Fruit fly (Drosophila melanogaster): ENCODE results near the gene CG3734.

CG3734 gene

DNA sequence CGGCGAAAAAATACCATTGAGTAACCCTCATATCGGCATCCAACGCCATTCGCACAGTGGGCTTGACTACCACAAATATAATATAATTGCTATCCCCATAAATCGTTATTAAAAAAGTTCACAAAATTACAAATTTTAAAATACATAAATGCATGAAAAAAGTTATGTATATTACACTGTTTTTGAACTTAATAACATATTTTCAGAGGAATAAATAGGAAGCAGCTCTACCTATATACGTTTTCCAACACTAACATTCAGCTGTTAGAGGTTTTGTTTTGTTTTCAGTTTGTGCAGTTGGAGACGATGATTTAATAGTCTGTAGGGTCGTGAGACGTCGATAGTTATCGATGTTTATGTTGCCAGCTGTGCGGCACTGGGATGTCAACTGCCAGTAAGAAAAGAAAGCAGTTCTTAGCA lies 15.4 kb downstream of the CG3734 start, which contains the start of the genes Ino80 and Aptx (continued):
- peak; percentile 88 for TF ChIP-seq CG11695 (GFP tag; IDR thresholded peaks at IDR 0.05)
- TF ChIP-seq hth (optimal IDR thresholded peaks at IDR 0.05), result no peak
- TF ChIP-seq Xrp1 (GFP tag; IDR thresholded peaks at IDR 0.05), result peak; percentile 97
- peak; percentile 79 for TF ChIP-seq CG12299 (tag; optimal IDR thresholded peaks at IDR 0.05)
- TF ChIP-seq btn (GFP tag; optimal IDR thresholded peaks at IDR 0.05), result peak; percentile 62
- peak; percentile 73 for TF ChIP-seq CG34376 (GFP tag; optimal IDR thresholded peaks at IDR 0.05)
- TF ChIP-seq Atf-2 (GFP tag; optimal IDR thresholded peaks at IDR 0.05), result peak; percentile 89
- TF ChIP-seq Oli (tag; optimal IDR thresholded peaks at IDR 0.05), result peak; percentile 92
- TF ChIP-seq Nf-YC (tag; optimal IDR thresholded peaks at IDR 0.05), result no peak
- TF ChIP-seq esg (GFP tag; conservative IDR thresholded peaks at IDR 0.05), result peak; percentile 96
- TF ChIP-seq CG13123 (GFP tag; optimal IDR thresholded peaks at IDR 0.05), result peak; percentile 90
- peak; percentile 84; the same call in 2 of the 3 replicates for TF ChIP-seq gce (GFP tag; IDR thresholded peaks at IDR 0.05)
- peak; percentile 95 for TF ChIP-seq bab2 (GFP tag; optimal IDR thresholded peaks at IDR 0.05)
- TF ChIP-seq CG10959 (GFP tag; IDR thresholded peaks at IDR 0.05), result peak; percentile 83
- peak; percentile 85 for TF ChIP-seq chm (GFP tag; IDR thresholded peaks at IDR 0.05)
- peak in 1 of 2 experiments; percentile 51 for TF ChIP-seq eve (GFP tag; optimal IDR thresholded peaks at IDR 0.05)
- TF ChIP-seq dan (GFP tag; IDR thresholded peaks at IDR 0.05), result peak; percentile 71; the same call in 1 of the 2 replicates
- TF ChIP-seq CG6654 (GFP tag; optimal IDR thresholded peaks at IDR 0.05), result peak; percentile 73
- TF ChIP-seq CG7372 (GFP tag; IDR thresholded peaks at IDR 0.05), result peak; percentile 96
- TF ChIP-seq Scr (GFP tag; IDR thresholded peaks at IDR 0.05; ENCODE audit: partially characterized antibody), result peak; percentile 96
- TF ChIP-seq psq (GFP tag; optimal IDR thresholded peaks at IDR 0.05), result peak; percentile 82
- peak; percentile 80 for TF ChIP-seq CG1792 (GFP tag; optimal IDR thresholded peaks at IDR 0.05)
- TF ChIP-seq p53 (GFP tag; optimal IDR thresholded peaks at IDR 0.05), result peak; percentile 77
- peak; percentile 81 for TF ChIP-seq eyg (GFP tag; optimal IDR thresholded peaks at IDR 0.05)
- peak; percentile 94 for TF ChIP-seq Dip3 (GFP tag; optimal IDR thresholded peaks at IDR 0.05)
- peak; percentile 89 for TF ChIP-seq Bdp1 (GFP tag; optimal IDR thresholded peaks at IDR 0.05)
- peak; percentile 85 for TF ChIP-seq Hmx (GFP tag; optimal IDR thresholded peaks at IDR 0.05)
- peak; percentile 98 for TF ChIP-seq CG2120 (GFP tag; optimal IDR thresholded peaks at IDR 0.05)
- TF ChIP-seq caup (GFP tag; optimal IDR thresholded peaks at IDR 0.05; ENCODE audit: severe bottlenecking), result peak; percentile 89
- TF ChIP-seq CG18011 (GFP tag; optimal IDR thresholded peaks at IDR 0.05), result peak; percentile 72
- peak; percentile 92 for TF ChIP-seq CG7556 (GFP tag; optimal IDR thresholded peaks at IDR 0.05)
- TF ChIP-seq nau (GFP tag; optimal IDR thresholded peaks at IDR 0.05), result peak; percentile 38
- peak; percentile 72 for TF ChIP-seq CG8281 (tag; optimal IDR thresholded peaks at IDR 0.05)
- peak; percentile 89 for TF ChIP-seq croc (GFP tag; conservative IDR thresholded peaks at IDR 0.05)
- peak; percentile 68 for TF ChIP-seq CG2129 (GFP tag; IDR thresholded peaks at IDR 0.05; ENCODE audit: partially characterized antibody)
- TF ChIP-seq chn (GFP tag; optimal IDR thresholded peaks at IDR 0.05), result peak; percentile 95
- TF ChIP-seq TFAM (GFP tag; optimal IDR thresholded peaks at IDR 0.05), result peak; percentile 38
- TF ChIP-seq jigr1 (GFP tag; IDR thresholded peaks at IDR 0.05), result peak; percentile 84; the same call in 2 of the 3 replicates
- TF ChIP-seq Spps (tag; optimal IDR thresholded peaks at IDR 0.05), result peak; percentile 84
- TF ChIP-seq tio (GFP tag; optimal IDR thresholded peaks at IDR 0.05), result peak; percentile 95
- TF ChIP-seq ftz-f1 (GFP tag; optimal IDR thresholded peaks at IDR 0.05), result no peak
- peak; percentile 70 for TF ChIP-seq CG6813 (GFP tag; optimal IDR thresholded peaks at IDR 0.05)
- TF ChIP-seq gsb (GFP tag; IDR thresholded peaks at IDR 0.05), result peak; percentile 68
- peak; percentile 85 for TF ChIP-seq CG4617 (GFP tag; optimal IDR thresholded peaks at IDR 0.05; ENCODE audit: borderline replicate concordance)
- peak; percentile 95 for TF ChIP-seq dysf (GFP tag; IDR thresholded peaks at IDR 0.05)
- peak; percentile 90 for TF ChIP-seq CG11093 (GFP tag; IDR thresholded peaks at IDR 0.05)
- TF ChIP-seq Lhr (GFP tag; optimal IDR thresholded peaks at IDR 0.05), result peak; percentile 83
- TF ChIP-seq Meics (GFP tag; optimal IDR thresholded peaks at IDR 0.05), result peak; percentile 92
- peak; percentile 95 for TF ChIP-seq CG10654 (GFP tag; optimal IDR thresholded peaks at IDR 0.05)
- peak; percentile 92 for TF ChIP-seq CG11456 (GFP tag; IDR thresholded peaks at IDR 0.05)
- TF ChIP-seq CG10431 (GFP tag; optimal IDR thresholded peaks at IDR 0.05), result no peak
